Fruit fly (Drosophila melanogaster) whole organism, embryonic: ENCODE results near the gene CG13894.

Experiments used
- CG10543 ChIP-seq: fragments of 200-800 bp; sonication (Bioruptor generic); optimal IDR thresholded peaks from 3 replicates; lab custom pipeline; 2017; ENCODE audit warnings: missing biosample characterization, mild to moderate bottlenecking, missing genetic modification characterization, moderate library complexity
- CG11695 ChIP-seq: fragments of 200-800 bp; sonication (Bioruptor generic); IDR thresholded peaks from 3 replicates; pipeline ENCODE4 v1.3.6; 2022; ENCODE audit warnings: missing biosample characterization, missing genetic modification characterization
- CG12104 ChIP-seq: fragments of 200-800 bp; sonication (Bioruptor generic); optimal IDR thresholded peaks from 3 replicates; lab custom pipeline; 2016; ENCODE audit warnings: missing biosample characterization, missing genetic modification characterization
- CG1233 ChIP-seq: fragments of 200-800 bp; sonication (Bioruptor generic); optimal IDR thresholded peaks from 4 replicates; lab custom pipeline; 2018; ENCODE audit warnings: missing biosample characterization, mild to moderate bottlenecking, missing genetic modification characterization
- CG12659 ChIP-seq: fragments of 200-800 bp; sonication (Bioruptor generic); optimal IDR thresholded peaks from 3 replicates; lab custom pipeline; 2017; ENCODE audit warnings: mild to moderate bottlenecking, missing biosample characterization, missing genetic modification reagents, missing genetic modification characterization
- CG15601 ChIP-seq: fragments of 200-800 bp; sonication (Bioruptor generic); optimal IDR thresholded peaks from 3 replicates; lab custom pipeline; 2019; ENCODE audit warnings: missing biosample characterization, mild to moderate bottlenecking, missing genetic modification characterization, moderate library complexity
- CG1603 ChIP-seq: fragments of 200-800 bp; sonication (Bioruptor generic); optimal IDR thresholded peaks from 2 replicates; lab custom pipeline; 2019; ENCODE audit warnings: missing biosample characterization, mild to moderate bottlenecking, missing genetic modification characterization, moderate library complexity
- CG16863 ChIP-seq: fragments of 200-800 bp; sonication (Bioruptor generic); optimal IDR thresholded peaks from 3 replicates; lab custom pipeline; 2016; ENCODE audit warnings: missing biosample characterization, missing genetic modification characterization
- CG17359 ChIP-seq: fragments of 200-800 bp; sonication (Bioruptor generic); optimal IDR thresholded peaks from 3 replicates; lab custom pipeline; 2018; ENCODE audit warnings: missing biosample characterization, mild to moderate bottlenecking, missing genetic modification characterization, moderate library complexity
- CG17361 ChIP-seq: fragments of 200-800 bp; sonication (Bioruptor generic); IDR thresholded peaks from 3 replicates; pipeline ENCODE4 v1.3.6; 2022; ENCODE audit warnings: missing biosample characterization, missing genetic modification characterization
- CG17385 ChIP-seq: fragments of 200-800 bp; sonication (Bioruptor generic); optimal IDR thresholded peaks from 3 replicates; lab custom pipeline; 2018; ENCODE audit warnings: missing biosample characterization, mild to moderate bottlenecking, missing genetic modification characterization
- CG18619 ChIP-seq: fragments of 200-800 bp; sonication (Bioruptor generic); optimal IDR thresholded peaks from 3 replicates; lab custom pipeline; 2017; ENCODE audit warnings: missing biosample characterization, mild to moderate bottlenecking, missing genetic modification characterization
- CG2202 ChIP-seq: fragments of 200-800 bp; sonication (Bioruptor generic); optimal IDR thresholded peaks from 2 replicates; lab custom pipeline; 2018; ENCODE audit warnings: missing biosample characterization, mild to moderate bottlenecking, missing genetic modification characterization
- CG30403 ChIP-seq: fragments of 200-800 bp; sonication (Bioruptor generic); optimal IDR thresholded peaks from 3 replicates; lab custom pipeline; 2016; ENCODE audit warnings: missing biosample characterization, missing genetic modification characterization
- CG30431 ChIP-seq: fragments of 200-800 bp; sonication (Bioruptor generic); optimal IDR thresholded peaks from 2 replicates; lab custom pipeline; 2017; ENCODE audit warnings: missing biosample characterization, missing genetic modification characterization
- CG6272 ChIP-seq: fragments of 200-800 bp; sonication (Bioruptor generic); IDR thresholded peaks from 2 replicates; pipeline ENCODE4 v1.3.6; 2022; ENCODE audit warnings: missing biosample characterization, missing genetic modification characterization
- CG7556 ChIP-seq: fragments of 200-800 bp; sonication (Bioruptor generic); optimal IDR thresholded peaks from 2 replicates; lab custom pipeline; 2017; ENCODE audit warnings: missing biosample characterization, mild to moderate bottlenecking, missing genetic modification characterization
- CG7987 ChIP-seq: fragments of 200-800 bp; sonication (Bioruptor generic); optimal IDR thresholded peaks from 2 replicates; lab custom pipeline; 2018; ENCODE audit warnings: missing biosample characterization, mild to moderate bottlenecking, missing genetic modification characterization, moderate library complexity
- CHES-1-like ChIP-seq: fragments of 200-800 bp; sonication (Bioruptor generic); optimal IDR thresholded peaks from 2 replicates; lab custom pipeline; 2016; ENCODE audit warnings: missing biosample characterization, missing genetic modification characterization
- Dll ChIP-seq: fragments of 200-800 bp; sonication (Bioruptor generic); IDR thresholded peaks from 4 replicates; pipeline ENCODE4 v1.3.6; 2022; ENCODE audit warnings: missing biosample characterization, missing genetic modification characterization; ENCODE audit not compliant: partially characterized antibody
- E2f1 ChIP-seq: fragments of 200-800 bp; sonication (Bioruptor generic); IDR thresholded peaks from 2 replicates; pipeline ENCODE4 v1.3.6; 2022; ENCODE audit warnings: missing biosample characterization, missing genetic modification characterization
- Hr3 ChIP-seq: fragments of 200-800 bp; sonication (Bioruptor generic); optimal IDR thresholded peaks from 3 replicates; lab custom pipeline; 2016; ENCODE audit warnings: missing biosample characterization, missing genetic modification characterization
- Hr39 ChIP-seq: fragments of >200 bp; optimal IDR thresholded peaks from 2 replicates; lab custom pipeline; 2017
- Mad ChIP-seq: fragments of 200-800 bp; sonication (Bioruptor generic); optimal IDR thresholded peaks from 2 replicates; lab custom pipeline; 2016; ENCODE audit warnings: missing biosample characterization, missing genetic modification characterization
- NC2β ChIP-seq: fragments of 200-800 bp; sonication (Bioruptor generic); optimal IDR thresholded peaks from 2 replicates; lab custom pipeline; 2016; ENCODE audit warnings: missing biosample characterization, missing genetic modification characterization
- Vsx1 ChIP-seq: fragments of 200-800 bp; sonication (Bioruptor generic); optimal IDR thresholded peaks from 2 replicates; lab custom pipeline; 2017; ENCODE audit warnings: missing biosample characterization, mild to moderate bottlenecking, missing genetic modification characterization, missing genetic modification reagents
- al ChIP-seq: fragments of 200-800 bp; sonication (Bioruptor generic); IDR thresholded peaks from 2 replicates; pipeline ENCODE4 v1.3.6; 2022; ENCODE audit warnings: missing biosample characterization, missing genetic modification characterization
- amos ChIP-seq: fragments of 200-800 bp; sonication (Bioruptor generic); IDR thresholded peaks from 2 replicates; pipeline ENCODE4 v1.3.6; 2022; ENCODE audit warnings: missing biosample characterization, missing genetic modification characterization; ENCODE audit not compliant: partially characterized antibody
- bigmax ChIP-seq: fragments of 200-800 bp; sonication (Bioruptor generic); optimal IDR thresholded peaks from 2 replicates; lab custom pipeline; 2018; ENCODE audit warnings: missing biosample characterization, mild to moderate bottlenecking, missing genetic modification characterization
- crol ChIP-seq: fragments of 200-800 bp; sonication (Bioruptor generic); IDR thresholded peaks from 2 replicates; pipeline ENCODE4 v1.3.6; 2022; ENCODE audit warnings: missing biosample characterization, missing genetic modification characterization
- dysf ChIP-seq: fragments of 200-800 bp; sonication (Bioruptor generic); IDR thresholded peaks from 3 replicates; pipeline ENCODE4 v1.3.6; 2022; ENCODE audit warnings: missing biosample characterization, missing genetic modification characterization
- fd3F ChIP-seq: fragments of 200-800 bp; sonication (Bioruptor generic); optimal IDR thresholded peaks from 2 replicates; lab custom pipeline; 2018; ENCODE audit warnings: missing biosample characterization, mild to moderate bottlenecking, missing genetic modification characterization, moderate library complexity
- gce ChIP-seq: fragments of 200-800 bp; sonication (Bioruptor generic); IDR thresholded peaks from 3 replicates; pipeline ENCODE4 v1.3.6; 2022; ENCODE audit warnings: missing biosample characterization, missing genetic modification characterization
- grn ChIP-seq: fragments of 200-800 bp; sonication (Bioruptor generic); optimal IDR thresholded peaks from 3 replicates; lab custom pipeline; 2017; ENCODE audit warnings: missing biosample characterization, missing genetic modification characterization
- hb ChIP-seq: fragments of 200-800 bp; sonication (Bioruptor generic); IDR thresholded peaks from 3 replicates; pipeline ENCODE4 v1.3.6; 2022; ENCODE audit warnings: missing biosample characterization, missing genetic modification characterization; ENCODE audit not compliant: partially characterized antibody
- kni ChIP-seq: fragments of 200-800 bp; sonication (Bioruptor generic); optimal IDR thresholded peaks from 3 replicates; lab custom pipeline; 2017; ENCODE audit warnings: mild to moderate bottlenecking, missing biosample characterization, missing genetic modification reagents, missing genetic modification characterization
- lmd ChIP-seq: fragments of 200-800 bp; sonication (Bioruptor generic); IDR thresholded peaks from 2 replicates; pipeline ENCODE4 v1.3.6; 2022; ENCODE audit warnings: missing biosample characterization, missing genetic modification characterization
- mam ChIP-seq: fragments of 200-800 bp; sonication (Bioruptor generic); optimal IDR thresholded peaks from 3 replicates; lab custom pipeline; 2016; ENCODE audit warnings: missing biosample characterization, missing genetic modification characterization
- mld ChIP-seq: fragments of 200-800 bp; sonication (Bioruptor generic); IDR thresholded peaks from 3 replicates; pipeline ENCODE4 v1.3.6; 2022; ENCODE audit warnings: missing biosample characterization, missing genetic modification characterization; ENCODE audit not compliant: partially characterized antibody
- nerfin-1 ChIP-seq: fragments of 200-800 bp; sonication (Bioruptor generic); optimal IDR thresholded peaks from 3 replicates; lab custom pipeline; 2019; ENCODE audit warnings: missing biosample characterization, mild to moderate bottlenecking, missing genetic modification characterization, moderate library complexity
- pb ChIP-seq: fragments of 200-800 bp; sonication (Bioruptor generic); optimal IDR thresholded peaks from 3 replicates; lab custom pipeline; 2016; ENCODE audit warnings: missing biosample characterization, missing genetic modification characterization
- sima ChIP-seq: fragments of 200-800 bp; sonication (Bioruptor generic); optimal IDR thresholded peaks from 2 replicates; lab custom pipeline; 2016; ENCODE audit warnings: missing biosample characterization, missing genetic modification characterization
- so ChIP-seq: fragments of 200-800 bp; sonication (Bioruptor generic); IDR thresholded peaks from 3 replicates; pipeline ENCODE4 v1.3.6; 2022; ENCODE audit warnings: missing biosample characterization, missing genetic modification characterization
- tio ChIP-seq: fragments of 200-800 bp; sonication (Bioruptor generic); optimal IDR thresholded peaks from 2 replicates; lab custom pipeline; 2017; ENCODE audit warnings: missing biosample characterization, missing genetic modification characterization, inconsistent platforms
- trh ChIP-seq: fragments of 200-800 bp; sonication (Bioruptor generic); optimal IDR thresholded peaks from 2 replicates; lab custom pipeline; 2016; ENCODE audit warnings: missing biosample characterization, missing genetic modification characterization
- unc-4 ChIP-seq: fragments of 200-800 bp; sonication (Bioruptor generic); IDR thresholded peaks from 2 replicates; pipeline ENCODE4 v1.3.6; 2022; ENCODE audit warnings: missing biosample characterization, missing genetic modification characterization; ENCODE audit not compliant: partially characterized antibody
- usp ChIP-seq: fragments of >200 bp; optimal IDR thresholded peaks from 2 replicates; lab custom pipeline; 2017; ENCODE audit warnings: missing biosample characterization, missing genetic modification characterization
- zen ChIP-seq: fragments of 200-800 bp; sonication (Bioruptor generic); optimal IDR thresholded peaks from 3 replicates; lab custom pipeline; 2018; ENCODE audit warnings: missing biosample characterization, mild to moderate bottlenecking, missing genetic modification characterization, moderate library complexity
- zfh2 ChIP-seq: fragments of 200-800 bp; sonication (Bioruptor generic); optimal IDR thresholded peaks from 2 replicates; lab custom pipeline; 2016; ENCODE audit warnings: missing biosample characterization, missing genetic modification characterization

CG13894 gene

DNA sequence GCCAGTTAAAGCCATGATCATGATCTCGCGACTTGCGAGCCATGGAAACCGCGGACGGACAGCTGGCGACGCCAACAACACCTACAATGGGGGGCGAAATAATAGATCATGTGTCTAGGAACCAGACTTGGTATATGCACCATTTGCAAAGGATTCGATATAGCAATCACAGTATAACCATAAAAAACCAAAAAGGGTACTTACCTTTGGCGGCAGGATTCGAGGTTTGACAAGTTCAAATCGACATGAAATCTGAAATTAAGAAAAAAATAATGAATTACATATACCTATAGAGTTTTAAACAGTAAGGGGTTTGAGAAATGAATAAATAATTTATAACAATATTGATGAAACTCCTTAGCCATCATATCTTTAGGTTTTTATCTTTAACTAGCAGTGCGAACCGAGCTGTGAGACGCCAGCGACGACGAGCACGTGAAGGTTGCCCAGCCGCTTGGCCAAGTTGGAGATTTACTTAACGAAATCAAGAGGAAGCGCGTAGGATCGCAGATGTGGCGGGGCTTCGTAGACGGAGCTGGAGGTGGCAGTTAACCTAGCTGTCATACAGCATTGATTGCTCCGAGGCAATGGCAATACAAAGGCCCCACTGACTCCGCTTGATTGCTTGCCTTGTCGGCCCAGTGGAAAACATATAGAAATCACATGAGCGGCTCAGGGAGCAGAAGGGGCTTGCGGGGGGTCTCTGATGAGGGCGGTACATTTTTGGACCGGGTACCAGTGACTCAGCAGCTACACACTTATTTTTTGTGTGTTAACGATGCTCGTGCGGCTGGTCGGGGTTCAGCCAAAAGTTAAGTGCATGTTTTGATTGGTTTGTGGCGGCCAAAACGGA is 35.1 kb upstream of the CG13894 start (continued):
- TF ChIP-seq Vsx1 (GFP tag; lab: Kevin White, UChicago) (no peak), CG18619 (GFP tag; lab: Kevin White, UChicago) (no peak), crol (GFP tag; lab: Robert Waterston, UW) (peak; percentile 84), CG6272 (GFP tag; lab: Robert Waterston, UW) (no peak), amos (GFP tag; lab: Robert Waterston, UW) (no peak), sima (no peak), CG1603 (peak; percentile 5), dysf (peak; percentile 43; the same call in 1 of the 3 replicates), CG10543 (GFP tag; lab: Kevin White, UChicago) (peak; percentile 12), CG30403 (GFP tag; lab: Kevin White, UChicago) (peak; percentile 42), CHES-1-like (no peak), zfh2 (no peak), mam (GFP tag; lab: Kevin White, UChicago) (peak; percentile 9), so (GFP tag; lab: Robert Waterston, UW) (0 out of 3 replicates have a peak, but pooled peaks have one; percentile 29), bigmax (GFP tag; lab: Kevin White, UChicago) (no peak), NC2β (GFP tag; lab: Kevin White, UChicago) (no peak), kni (GFP tag; lab: Kevin White, UChicago) (peak; percentile 35), usp (GFP tag; lab: Kevin White, UChicago) (no peak), E2f1 (GFP tag; lab: Robert Waterston, UW) (peak; percentile 15; the same call in 1 of the 2 replicates), CG12659 (peak; percentile 35), Hr3 (GFP tag; lab: Kevin White, UChicago) (no peak), Hr39 (lab: Kevin White, UChicago) (no peak), zen (tag; lab: Kevin White, UChicago) (no peak), hb (GFP tag; lab: Robert Waterston, UW) (no peak), CG15601 (tag; lab: Kevin White, UChicago) (no peak), grn (GFP tag; lab: Kevin White, UChicago) (no peak), Mad (GFP tag; lab: Kevin White, UChicago) (no peak), al (GFP tag; lab: Robert Waterston, UW) (no peak), CG30431 (GFP tag; lab: Kevin White, UChicago) (no peak), CG17359 (tag; lab: Kevin White, UChicago) (peak; percentile 11), CG2202 (tag; lab: Kevin White, UChicago) (no peak), CG17385 (GFP tag; lab: Kevin White, UChicago) (peak; percentile 12), CG16863 (GFP tag; lab: Kevin White, UChicago) (no peak), mld (GFP tag; lab: Robert Waterston, UW) (no peak), trh (no peak), unc-4 (GFP tag; lab: Robert Waterston, UW) (no peak), CG7556 (peak; percentile 76), CG11695 (GFP tag; lab: Robert Waterston, UW) (peak; percentile 46; the same call in 1 of the 3 replicates), gce (GFP tag; lab: Robert Waterston, UW) (no peak), CG1233 (no peak), fd3F (GFP tag; lab: Kevin White, UChicago) (no peak), nerfin-1 (tag; lab: Kevin White, UChicago) (no peak), CG7987 (GFP tag; lab: Kevin White, UChicago) (no peak), Dll (GFP tag; lab: Robert Waterston, UW) (no peak), tio (GFP tag; lab: Kevin White, UChicago) (peak; percentile 22), CG12104 (no peak), CG17361 (peak; percentile 71), pb (GFP tag; lab: Kevin White, UChicago) (no peak), lmd (GFP tag; lab: Robert Waterston, UW) (no peak; the same call in 1 of the 2 replicates)
